Worm (Caenorhabditis elegans) whole organism, L4 larva: ENCODE data around the gene chil-23.

ENCODE experiments used
- F10B5.3 ChIP-seq: sonication (generic microtip); optimal IDR thresholded peaks from 2 replicates; lab custom pipeline; 2016; ENCODE audit warnings: mild to moderate bottlenecking, missing genetic modification characterization, missing compliant biosample characterization
- F49E8.2 ChIP-seq: sonication (generic microtip); optimal IDR thresholded peaks from 2 replicates; lab custom pipeline; 2016; ENCODE audit warnings: missing compliant biosample characterization, mild to moderate bottlenecking, missing genetic modification characterization, borderline replicate concordance
- R02D3.7 ChIP-seq: fragments of 150-350 bp; sonication (generic microtip); optimal IDR thresholded peaks from 3 replicates; lab custom pipeline; 2014; ENCODE audit warnings: missing biosample characterization, missing genetic modification characterization
- T26A8.4 ChIP-seq: fragments of 200-800 bp; sonication (Bioruptor generic); IDR thresholded peaks from 2 replicates; pipeline ENCODE4 v1.3.6; 2022; ENCODE audit warnings: missing genetic modification characterization, missing compliant biosample characterization
- Y48G9A.11 ChIP-seq: fragments of 200-800 bp; sonication (Bioruptor generic); IDR thresholded peaks from 2 replicates; pipeline ENCODE4 v1.3.6; 2022; ENCODE audit warnings: missing genetic modification reagents, missing genetic modification characterization, missing compliant biosample characterization
- Y75B8A.6 ChIP-seq: fragments of 200-800 bp; sonication (Bioruptor generic); IDR thresholded peaks from 2 replicates; pipeline ENCODE4 v1.3.6; 2022; ENCODE audit warnings: missing genetic modification reagents, missing genetic modification characterization, missing compliant biosample characterization
- ZK546.5 ChIP-seq, 2 experiments: sonication (generic microtip); optimal IDR thresholded peaks; 2 replicates each; lab custom pipeline; 2017; ENCODE audit warnings: missing biosample characterization in 2 of 2, missing genetic modification characterization in 2 of 2
- aly-2 ChIP-seq: sonication (generic microtip); optimal IDR thresholded peaks from 2 replicates; lab custom pipeline; 2018; ENCODE audit warnings: missing biosample characterization, missing genetic modification characterization
- arid-1 ChIP-seq: fragments of 200-800 bp; sonication (Bioruptor generic); conservative IDR thresholded peaks from 2 replicates; pipeline ENCODE4 v1.3.6; 2022; ENCODE audit warnings: missing genetic modification reagents, missing genetic modification characterization, missing compliant biosample characterization
- ceh-20 ChIP-seq: fragments of 200-800 bp; sonication (Bioruptor generic); IDR thresholded peaks from 2 replicates; pipeline ENCODE4 v1.3.6; 2022; ENCODE audit warnings: missing genetic modification reagents, missing genetic modification characterization, missing compliant biosample characterization
- ceh-32 ChIP-seq: sonication (generic microtip); optimal IDR thresholded peaks from 2 replicates; lab custom pipeline; 2016; ENCODE audit warnings: mild to moderate bottlenecking, missing genetic modification characterization, missing compliant biosample characterization; ENCODE audit not compliant: poor library complexity
- ceh-44 ChIP-seq: fragments of 200-800 bp; sonication (Bioruptor generic); IDR thresholded peaks from 2 replicates; pipeline ENCODE4 v1.3.6; 2022; ENCODE audit warnings: missing genetic modification reagents, missing genetic modification characterization, missing compliant biosample characterization
- ceh-62 ChIP-seq: sonication (generic microtip); optimal IDR thresholded peaks from 2 replicates; lab custom pipeline; 2017; ENCODE audit warnings: missing biosample characterization, missing genetic modification characterization
- ceh-82 ChIP-seq: sonication (generic microtip); optimal IDR thresholded peaks from 2 replicates; lab custom pipeline; 2017; ENCODE audit warnings: missing biosample characterization, missing genetic modification characterization
- ces-1 ChIP-seq: fragments of 150-350 bp; sonication (generic microtip); optimal IDR thresholded peaks from 4 replicates; lab custom pipeline; 2014; ENCODE audit warnings: missing biosample characterization, missing genetic modification reagents, missing genetic modification characterization
- dmd-6 ChIP-seq: fragments of 200-800 bp; sonication (Bioruptor generic); IDR thresholded peaks from 2 replicates; pipeline ENCODE4 v1.3.6; 2022; ENCODE audit warnings: missing genetic modification reagents, missing genetic modification characterization, missing compliant biosample characterization
- dmd-9 ChIP-seq: fragments of 200-800 bp; sonication (Bioruptor generic); IDR thresholded peaks from 2 replicates; pipeline ENCODE4 v1.3.6; 2022; ENCODE audit warnings: missing genetic modification reagents, missing genetic modification characterization, missing compliant biosample characterization
- fkh-10 ChIP-seq: fragments of 150-350 bp; optimal IDR thresholded peaks from 2 replicates; lab custom pipeline; 2014; ENCODE audit warnings: missing biosample characterization, missing genetic modification reagents, missing genetic modification characterization
- gei-8 ChIP-seq: fragments of 200-800 bp; sonication (Bioruptor generic); optimal IDR thresholded peaks from 2 replicates; lab custom pipeline; 2018; ENCODE audit warnings: mild to moderate bottlenecking, missing genetic modification characterization, missing compliant biosample characterization
- lin-1 ChIP-seq: fragments of 200-800 bp; sonication (Bioruptor generic); IDR thresholded peaks from 2 replicates; pipeline ENCODE4 v1.3.6; 2022; ENCODE audit warnings: missing genetic modification reagents, missing genetic modification characterization, missing compliant biosample characterization
- lin-13 ChIP-seq: fragments of 150-350 bp; optimal IDR thresholded peaks from 2 replicates; lab custom pipeline; 2014; ENCODE audit warnings: missing biosample characterization, missing genetic modification reagents, missing genetic modification characterization
- lin-15B ChIP-seq: fragments of 150-350 bp; sonication (generic microtip); optimal IDR thresholded peaks from 3 replicates; lab custom pipeline; 2014; ENCODE audit warnings: missing biosample characterization, missing genetic modification characterization
- lin-29 ChIP-seq: fragments of 200-800 bp; sonication (Bioruptor generic); IDR thresholded peaks from 2 replicates; pipeline ENCODE4 v1.3.6; 2022; ENCODE audit warnings: missing genetic modification reagents, missing genetic modification characterization, missing compliant biosample characterization
- lin-38 ChIP-seq: fragments of 200-800 bp; sonication (Bioruptor generic); IDR thresholded peaks from 2 replicates; pipeline ENCODE4 v1.3.6; 2022; ENCODE audit warnings: missing genetic modification reagents, missing genetic modification characterization, missing compliant biosample characterization
- lir-3 ChIP-seq: sonication (generic microtip); optimal IDR thresholded peaks from 2 replicates; lab custom pipeline; 2016; ENCODE audit warnings: mild to moderate bottlenecking, missing genetic modification characterization, missing compliant biosample characterization
- lsy-2 ChIP-seq, 2 experiments: fragments of 150-350 bp in 1 of 2; sonication (generic microtip) in 1 of 2; optimal IDR thresholded peaks; 2 replicates each; lab custom pipeline; 2014 to 2017; ENCODE audit warnings: missing biosample characterization in 2 of 2, missing genetic modification characterization in 2 of 2
- madf-9 ChIP-seq: fragments of 200-800 bp; sonication (Bioruptor generic); conservative IDR thresholded peaks from 2 replicates; pipeline ENCODE4 v1.3.6; 2022; ENCODE audit warnings: missing genetic modification reagents, missing genetic modification characterization, missing compliant biosample characterization
- mxl-2 ChIP-seq: fragments of 200-800 bp; sonication (Bioruptor generic); conservative IDR thresholded peaks from 2 replicates; pipeline ENCODE4 v1.3.6; 2022; ENCODE audit warnings: missing genetic modification reagents, missing genetic modification characterization, missing compliant biosample characterization
- nhr-102 ChIP-seq: sonication (generic microtip); optimal IDR thresholded peaks from 2 replicates; lab custom pipeline; 2016; ENCODE audit warnings: mild to moderate bottlenecking, missing genetic modification characterization, moderate library complexity, missing compliant biosample characterization
- nhr-111 ChIP-seq: fragments of 200-800 bp; sonication (Bioruptor generic); optimal IDR thresholded peaks from 2 replicates; lab custom pipeline; 2018; ENCODE audit warnings: mild to moderate bottlenecking, missing genetic modification characterization, missing compliant biosample characterization
- nhr-28 ChIP-seq: fragments of 150-350 bp; optimal IDR thresholded peaks from 2 replicates; lab custom pipeline; 2014; ENCODE audit warnings: missing biosample characterization, missing genetic modification characterization
- nhr-41 ChIP-seq: fragments of 200-800 bp; sonication (Bioruptor generic); IDR thresholded peaks from 2 replicates; pipeline ENCODE4 v1.3.6; 2022; ENCODE audit warnings: missing genetic modification reagents, missing genetic modification characterization, missing compliant biosample characterization
- nhr-76 ChIP-seq: fragments of 150-350 bp; optimal IDR thresholded peaks from 2 replicates; lab custom pipeline; 2014; ENCODE audit warnings: missing biosample characterization, missing genetic modification characterization
- nhr-77 ChIP-seq: fragments of 150-350 bp; optimal IDR thresholded peaks from 2 replicates; lab custom pipeline; 2014; ENCODE audit warnings: missing biosample characterization, missing genetic modification characterization
- sdz-12 ChIP-seq: fragments of 200-800 bp; sonication (Bioruptor generic); optimal IDR thresholded peaks from 2 replicates; lab custom pipeline; 2018; ENCODE audit warnings: mild to moderate bottlenecking, missing genetic modification characterization, missing compliant biosample characterization
- skn-1 ChIP-seq: fragments of 150-350 bp; optimal IDR thresholded peaks from 2 replicates; lab custom pipeline; 2014; ENCODE audit warnings: missing biosample characterization, missing genetic modification characterization
- tag-97 ChIP-seq: fragments of 200-800 bp; sonication (Bioruptor generic); IDR thresholded peaks from 2 replicates; pipeline ENCODE4 v1.3.6; 2022; ENCODE audit warnings: missing genetic modification characterization, missing compliant biosample characterization
- zag-1 ChIP-seq: fragments of 150-350 bp; optimal IDR thresholded peaks from 2 replicates; lab custom pipeline; 2014; ENCODE audit warnings: missing biosample characterization, missing genetic modification characterization
- zfp-2 ChIP-seq: sonication (generic microtip); optimal IDR thresholded peaks from 2 replicates; lab custom pipeline; 2016; ENCODE audit warnings: mild to moderate bottlenecking, missing genetic modification characterization, missing compliant biosample characterization
- zip-11 ChIP-seq: fragments of 200-800 bp; sonication (Bioruptor generic); IDR thresholded peaks from 2 replicates; pipeline ENCODE4 v1.3.6; 2022; ENCODE audit warnings: missing genetic modification characterization, missing compliant biosample characterization
- ztf-7 ChIP-seq: fragments of 150-350 bp; optimal IDR thresholded peaks from 2 replicates; lab custom pipeline; 2014; ENCODE audit warnings: missing biosample characterization, missing genetic modification characterization

The chil-23 gene

DNA sequence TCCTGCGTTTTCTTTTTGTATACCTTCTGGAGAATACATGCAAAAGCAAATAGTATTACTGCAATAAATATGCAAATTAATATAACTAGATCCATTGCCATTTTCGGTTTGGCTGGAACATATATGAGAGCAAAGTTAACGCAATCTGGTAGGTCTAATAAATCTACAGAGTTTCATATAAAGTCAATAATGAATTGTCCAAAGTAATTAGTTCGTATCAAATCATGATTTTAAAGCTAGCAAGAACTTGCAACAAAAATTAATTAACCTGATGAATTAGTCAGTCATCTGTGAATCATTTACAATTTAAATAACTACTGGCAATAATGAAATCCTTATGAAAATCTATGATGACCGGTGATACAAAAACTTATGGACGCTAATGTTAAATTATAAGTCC, 23.0 kb downstream of the chil-23 start, which contains the start of gene R09D1.13:
R09D1.13 (minus strand) TSS at position 101 of the 400 bp plus-strand sequence.
- TF ChIP-seq mxl-2 (no peak), ztf-7 (tag; lab: Kevin White, UChicago) (no peak), Y75B8A.6 (GFP tag; lab: Robert Waterston, UW) (no peak), aly-2 (tag; lab: Kevin White, UChicago) (no peak), tag-97 (no peak), F49E8.2 (no peak), lir-3 (tag; lab: Kevin White, UChicago) (no peak), nhr-76 (tag; lab: Kevin White, UChicago) (no peak), ceh-20 (GFP tag; lab: Robert Waterston, UW) (no peak), nhr-41 (GFP tag; lab: Robert Waterston, UW) (no peak), nhr-102 (tag; lab: Kevin White, UChicago) (no peak), ZK546.5 (tag; optimal IDR thresholded peaks at IDR 0.05; lab: Kevin White, UChicago) (no peak), zag-1 (no peak), fkh-10 (GFP tag; lab: Kevin White, UChicago) (no peak), zfp-2 (tag; lab: Kevin White, UChicago) (no peak), nhr-111 (GFP tag; lab: Kevin White, UChicago) (no peak), madf-9 (GFP tag; lab: Robert Waterston, UW) (no peak), lsy-2 (tag; optimal IDR thresholded peaks at IDR 0.05; lab: Kevin White, UChicago) (no peak), lin-38 (GFP tag; lab: Robert Waterston, UW) (no peak), skn-1 (tag; lab: Kevin White, UChicago) (no peak)
- TF ChIP-seq, all 104 proteins: peak for 0

DNA sequence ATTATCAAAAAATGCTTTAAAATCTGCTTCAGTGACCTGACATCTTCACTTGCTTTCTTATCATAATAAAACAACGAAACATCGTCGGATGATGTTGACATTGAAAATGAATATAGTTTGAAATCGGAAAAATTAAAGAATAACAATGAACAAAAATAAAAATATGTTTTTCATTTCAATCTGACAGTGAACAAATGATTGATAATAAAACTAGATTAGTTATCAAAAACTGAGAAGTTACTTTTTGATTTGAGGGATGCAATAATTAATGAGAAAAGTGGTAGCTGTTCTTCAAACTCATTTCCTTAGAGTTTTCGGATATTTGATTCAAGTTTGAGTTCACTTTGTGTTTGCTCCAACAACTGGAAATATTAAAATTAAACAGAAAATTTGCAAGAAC, 24.9 kb downstream of the chil-23 start, which contains the start of gene chil-15:
chil-15 (minus strand) TSS at position 101 of the 400 bp plus-strand sequence.
- TF ChIP-seq tag-97 (no peak), ceh-32 (tag; lab: Kevin White, UChicago) (no peak), lin-29 (GFP tag; lab: Robert Waterston, UW) (no peak), nhr-28 (no peak), R02D3.7 (tag; lab: Kevin White, UChicago) (no peak), dmd-6 (GFP tag; lab: Robert Waterston, UW) (no peak), zip-11 (no peak), lin-1 (no peak)

DNA sequence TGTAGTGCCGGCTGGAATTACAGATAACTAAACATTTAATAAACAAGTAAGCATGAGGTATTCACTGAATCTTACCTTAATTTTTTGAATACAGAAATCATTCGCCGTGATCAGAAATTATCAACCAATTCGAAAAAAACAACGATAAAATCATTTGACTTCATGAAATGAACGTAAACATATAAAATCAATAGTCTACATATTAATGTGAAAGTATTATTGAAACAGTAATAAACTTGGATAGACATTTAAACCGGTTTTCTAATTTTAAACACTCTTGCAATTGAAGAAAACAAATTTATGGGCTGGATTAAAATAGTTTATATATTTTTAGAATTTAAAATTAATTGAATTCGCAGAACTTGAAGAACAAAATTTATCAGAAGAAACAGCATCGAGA, 26.6 kb downstream of the chil-23 start, which contains the start of gene chil-16:
chil-16 (minus strand) TSS at position 101 of the 400 bp plus-strand sequence.
- no peak for TF ChIP-seq zfp-2 (tag; lab: Kevin White, UChicago)
- TF ChIP-seq dmd-9 (GFP tag; lab: Robert Waterston, UW), result no peak
- no peak for TF ChIP-seq Y48G9A.11 (GFP tag; lab: Robert Waterston, UW)
- TF ChIP-seq lin-15B, result no peak
- no peak for TF ChIP-seq lin-29 (GFP tag; lab: Robert Waterston, UW)
- no peak for TF ChIP-seq ceh-82
- TF ChIP-seq arid-1 (GFP tag; lab: Robert Waterston, UW), result no peak
- TF ChIP-seq ceh-32 (tag; lab: Kevin White, UChicago), result no peak
- TF ChIP-seq R02D3.7 (tag; lab: Kevin White, UChicago), result no peak
- no peak for TF ChIP-seq ztf-7 (tag; lab: Kevin White, UChicago)
- TF ChIP-seq ceh-44 (GFP tag; lab: Robert Waterston, UW), result no peak
- TF ChIP-seq F10B5.3 (tag; lab: Kevin White, UChicago), result no peak
- TF ChIP-seq gei-8 (GFP tag; lab: Kevin White, UChicago), result no peak
- no peak for TF ChIP-seq dmd-6 (GFP tag; lab: Robert Waterston, UW)
- no peak for TF ChIP-seq ces-1 (GFP tag; lab: Kevin White, UChicago)
- no peak for TF ChIP-seq T26A8.4 (GFP tag; lab: Robert Waterston, UW)
- TF ChIP-seq sdz-12 (GFP tag; lab: Kevin White, UChicago), result no peak
- no peak for TF ChIP-seq ceh-62
- no peak for TF ChIP-seq lin-13 (GFP tag; lab: Kevin White, UChicago)
- TF ChIP-seq nhr-77 (tag; lab: Kevin White, UChicago), result no peak
